Worm (Caenorhabditis elegans) whole organism, young adult: ENCODE results near the gene lgc-23.
A peak's percentile ranks its signal among the peaks of the same experiment; 100 is the strongest.

Source experiments
- B0035.1 ChIP-seq: sonication (generic microtip); optimal IDR thresholded peaks from 2 replicates; lab custom pipeline; 2016; ENCODE audit warnings: missing genetic modification characterization, mild to moderate bottlenecking, missing compliant biosample characterization, missing genotype, missing genetic modification reagents
- B0336.3 ChIP-seq: fragments of 200-800 bp; sonication (Bioruptor generic); IDR thresholded peaks from 2 replicates; pipeline ENCODE4 v1.3.6; 2022; ENCODE audit warnings: missing genetic modification characterization, missing compliant biosample characterization
- C17E4.6 ChIP-seq: fragments of 200-800 bp; sonication (Bioruptor generic); IDR thresholded peaks from 2 replicates; pipeline ENCODE4 v1.3.6; 2022; ENCODE audit warnings: missing genetic modification reagents, missing genetic modification characterization, missing compliant biosample characterization
- F23B12.7 ChIP-seq: sonication (generic microtip); optimal IDR thresholded peaks from 2 replicates; lab custom pipeline; 2017; ENCODE audit warnings: missing genetic modification characterization, mild to moderate bottlenecking, missing compliant biosample characterization, antibody characterized with exemption, moderate library complexity; ENCODE audit not compliant: insufficient read depth
- F33H1.4 ChIP-seq: fragments of 200-800 bp; sonication (Bioruptor generic); IDR thresholded peaks from 2 replicates; pipeline ENCODE4 v1.3.6; 2022; ENCODE audit warnings: missing genetic modification reagents, missing genetic modification characterization, missing compliant biosample characterization
- F37B4.10 ChIP-seq: fragments of 200-800 bp; sonication (Bioruptor generic); IDR thresholded peaks from 2 replicates; pipeline ENCODE4 v1.3.6; 2022; ENCODE audit warnings: missing genetic modification characterization, missing compliant biosample characterization
- F52B5.7 ChIP-seq: sonication (generic microtip); optimal IDR thresholded peaks from 2 replicates; lab custom pipeline; 2016; ENCODE audit warnings: mild to moderate bottlenecking, missing genetic modification characterization, missing compliant biosample characterization
- F57A8.1 ChIP-seq: fragments of 200-800 bp; sonication (Bioruptor generic); optimal IDR thresholded peaks from 2 replicates; lab custom pipeline; 2018; ENCODE audit warnings: mild to moderate bottlenecking, missing genetic modification characterization, moderate library complexity, missing compliant biosample characterization
- F57C9.4 ChIP-seq: sonication (generic microtip); optimal IDR thresholded peaks from 2 replicates; lab custom pipeline; 2017; ENCODE audit warnings: mild to moderate bottlenecking, missing genetic modification characterization, missing compliant biosample characterization
- K12H6.12 ChIP-seq: fragments of 200-800 bp; sonication (Bioruptor generic); optimal IDR thresholded peaks from 2 replicates; lab custom pipeline; 2018; ENCODE audit warnings: mild to moderate bottlenecking, missing genetic modification characterization, missing compliant biosample characterization
- Y53G8AR.9 ChIP-seq: fragments of 200-800 bp; sonication (Bioruptor generic); conservative IDR thresholded peaks from 2 replicates; pipeline ENCODE4 v1.3.6; 2022; ENCODE audit warnings: missing genetic modification reagents, missing genetic modification characterization, missing compliant biosample characterization
- Y67H2A.10 ChIP-seq: fragments of 200-800 bp; sonication (Bioruptor generic); conservative IDR thresholded peaks from 2 replicates; pipeline ENCODE4 v1.3.6; 2022; ENCODE audit warnings: missing genetic modification reagents, missing genetic modification characterization, missing compliant biosample characterization
- Y95B8A.8 ChIP-seq: fragments of 200-800 bp; sonication (Bioruptor generic); IDR thresholded peaks from 2 replicates; pipeline ENCODE4 v1.3.6; 2022; ENCODE audit warnings: missing genetic modification reagents, missing genetic modification characterization, missing compliant biosample characterization
- ZK185.1 ChIP-seq: sonication (generic microtip); optimal IDR thresholded peaks from 2 replicates; lab custom pipeline; 2016; ENCODE audit warnings: mild to moderate bottlenecking, missing genetic modification characterization, missing compliant biosample characterization; ENCODE audit not compliant: poor library complexity, severe bottlenecking
- akir-1 ChIP-seq: fragments of 200-800 bp; sonication (Bioruptor generic); optimal IDR thresholded peaks from 2 replicates; lab custom pipeline; 2018; ENCODE audit warnings: mild to moderate bottlenecking, missing genetic modification characterization, moderate library complexity, missing compliant biosample characterization
- attf-3 ChIP-seq: fragments of 200-800 bp; sonication (Bioruptor generic); conservative IDR thresholded peaks from 2 replicates; pipeline ENCODE4 v1.3.6; 2022; ENCODE audit warnings: missing genetic modification reagents, missing genetic modification characterization, missing compliant biosample characterization
- ccch-3 ChIP-seq: fragments of 200-800 bp; sonication (Bioruptor generic); optimal IDR thresholded peaks from 2 replicates; lab custom pipeline; 2018; ENCODE audit warnings: mild to moderate bottlenecking, missing genetic modification characterization, missing compliant biosample characterization
- ceh-100 ChIP-seq: fragments of 200-800 bp; sonication (Bioruptor generic); IDR thresholded peaks from 2 replicates; pipeline ENCODE4 v1.3.6; 2022; ENCODE audit warnings: missing genetic modification reagents, missing genetic modification characterization, missing compliant biosample characterization
- ceh-40 ChIP-seq: fragments of 200-800 bp; sonication (Bioruptor generic); IDR thresholded peaks from 2 replicates; pipeline ENCODE4 v1.3.6; 2022; ENCODE audit warnings: missing genetic modification characterization, missing compliant biosample characterization
- dpff-1 ChIP-seq: sonication (generic microtip); optimal IDR thresholded peaks from 2 replicates; lab custom pipeline; 2017; ENCODE audit warnings: mild to moderate bottlenecking, missing genetic modification characterization, missing compliant biosample characterization
- dpl-1 ChIP-seq: fragments of 150-350 bp; optimal IDR thresholded peaks from 2 replicates; lab custom pipeline; 2014; ENCODE audit warnings: missing biosample characterization, missing genetic modification reagents, missing genetic modification characterization
- efl-1 ChIP-seq: fragments of 150-350 bp; optimal IDR thresholded peaks from 2 replicates; lab custom pipeline; 2014; ENCODE audit warnings: missing biosample characterization, missing genetic modification reagents, missing genetic modification characterization
- egl-44 ChIP-seq: fragments of 200-800 bp; sonication (Bioruptor generic); IDR thresholded peaks from 2 replicates; pipeline ENCODE4 v1.3.6; 2022; ENCODE audit warnings: missing genetic modification reagents, missing genetic modification characterization, missing compliant biosample characterization
- fkh-3 ChIP-seq: sonication (generic microtip); optimal IDR thresholded peaks from 2 replicates; lab custom pipeline; 2016; ENCODE audit warnings: mild to moderate bottlenecking, missing genetic modification characterization, missing compliant biosample characterization
- gei-17 ChIP-seq: fragments of 200-800 bp; sonication (Bioruptor generic); optimal IDR thresholded peaks from 2 replicates; lab custom pipeline; 2018; ENCODE audit warnings: mild to moderate bottlenecking, missing genetic modification characterization, missing compliant biosample characterization
- him-1 ChIP-seq: sonication (generic microtip); optimal IDR thresholded peaks from 2 replicates; lab custom pipeline; 2016; ENCODE audit warnings: missing genotype, missing genetic modification reagents, missing genetic modification characterization, missing compliant biosample characterization
- hmg-1.2 ChIP-seq: fragments of 200-800 bp; sonication (Bioruptor generic); IDR thresholded peaks from 2 replicates; pipeline ENCODE4 v1.3.6; 2022; ENCODE audit warnings: missing genetic modification reagents, missing genetic modification characterization, missing compliant biosample characterization
- hrde-1 ChIP-seq: sonication (generic microtip); optimal IDR thresholded peaks from 2 replicates; lab custom pipeline; 2016; ENCODE audit warnings: missing genetic modification characterization, mild to moderate bottlenecking, missing compliant biosample characterization, moderate library complexity, missing genotype, missing genetic modification reagents, borderline replicate concordance
- hsf-1 ChIP-seq: fragments of 200-800 bp; sonication (Bioruptor generic); IDR thresholded peaks from 2 replicates; pipeline ENCODE4 v1.3.6; 2022; ENCODE audit warnings: missing genetic modification reagents, missing genetic modification characterization, missing compliant biosample characterization
- lag-1 ChIP-seq: fragments of 200-800 bp; sonication (Bioruptor generic); IDR thresholded peaks from 2 replicates; pipeline ENCODE4 v1.3.6; 2022; ENCODE audit warnings: missing genetic modification reagents, missing genetic modification characterization, missing compliant biosample characterization
- lin-26 ChIP-seq: fragments of 200-800 bp; sonication (Bioruptor generic); IDR thresholded peaks from 2 replicates; pipeline ENCODE4 v1.3.6; 2022; ENCODE audit warnings: missing genetic modification reagents, missing genetic modification characterization, missing compliant biosample characterization
- lsl-1 ChIP-seq: fragments of 200-800 bp; sonication (Bioruptor generic); optimal IDR thresholded peaks from 2 replicates; lab custom pipeline; 2018; ENCODE audit warnings: mild to moderate bottlenecking, missing genetic modification characterization, moderate library complexity, missing compliant biosample characterization
- madf-10 ChIP-seq: sonication (generic microtip); optimal IDR thresholded peaks from 2 replicates; lab custom pipeline; 2016; ENCODE audit warnings: mild to moderate bottlenecking, missing genetic modification characterization, missing compliant biosample characterization
- madf-8 ChIP-seq: fragments of 200-800 bp; sonication (Bioruptor generic); conservative IDR thresholded peaks from 2 replicates; pipeline ENCODE4 v1.3.6; 2022; ENCODE audit warnings: missing genetic modification reagents, missing genetic modification characterization, missing compliant biosample characterization
- mel-28 ChIP-seq: sonication (generic microtip); optimal IDR thresholded peaks from 2 replicates; lab custom pipeline; 2016; ENCODE audit warnings: borderline replicate concordance, mild to moderate bottlenecking, missing genetic modification characterization, missing compliant biosample characterization
- mxl-1 ChIP-seq: sonication (generic microtip); optimal IDR thresholded peaks from 2 replicates; lab custom pipeline; 2016; ENCODE audit warnings: missing genetic modification characterization, missing compliant biosample characterization
- nfya-2 ChIP-seq: fragments of 200-800 bp; sonication (Bioruptor generic); IDR thresholded peaks from 2 replicates; pipeline ENCODE4 v1.3.6; 2022; ENCODE audit warnings: missing genetic modification reagents, missing genetic modification characterization, missing compliant biosample characterization
- nfyb-1 ChIP-seq: fragments of 200-800 bp; sonication (Bioruptor generic); IDR thresholded peaks from 2 replicates; pipeline ENCODE4 v1.3.6; 2022; ENCODE audit warnings: missing genetic modification reagents, missing genetic modification characterization, missing compliant biosample characterization
- nhr-80 ChIP-seq: sonication (generic microtip); optimal IDR thresholded peaks from 2 replicates; lab custom pipeline; 2016; ENCODE audit warnings: missing genetic modification characterization, missing compliant biosample characterization
- pha-4 ChIP-seq: fragments of 150-350 bp; sonication (generic microtip); optimal IDR thresholded peaks from 2 replicates; lab custom pipeline; 2014; ENCODE audit warnings: missing biosample characterization, missing genetic modification reagents, missing genetic modification characterization
- rcor-1 ChIP-seq: fragments of 200-800 bp; sonication (Bioruptor generic); IDR thresholded peaks from 2 replicates; pipeline ENCODE4 v1.3.6; 2022; ENCODE audit warnings: missing genetic modification reagents, missing genetic modification characterization, missing compliant biosample characterization
- repo-1 ChIP-seq: sonication (generic microtip); optimal IDR thresholded peaks from 2 replicates; lab custom pipeline; 2017; ENCODE audit warnings: mild to moderate bottlenecking, missing genetic modification characterization, missing compliant biosample characterization
- sea-2 ChIP-seq: fragments of 200-800 bp; sonication (Bioruptor generic); IDR thresholded peaks from 2 replicates; pipeline ENCODE4 v1.3.6; 2022; ENCODE audit warnings: missing genetic modification characterization, missing compliant biosample characterization
- snpc-4 ChIP-seq, 5 experiments: fragments of 150-350 bp in 1 of 5; sonication (generic microtip) in 4 of 5; optimal IDR thresholded peaks; 2 replicates each; lab custom pipeline; 2014 to 2018; ENCODE audit warnings: missing genetic modification characterization in 5 of 5, missing biosample characterization in 3 of 5, antibody characterized with exemption in 2 of 5, mild to moderate bottlenecking in 2 of 5, missing compliant biosample characterization in 2 of 5, missing genotype in 2 of 5, moderate library complexity in 2 of 5, missing genetic modification reagents in 1 of 5
- somi-1 ChIP-seq: fragments of 200-800 bp; sonication (Bioruptor generic); optimal IDR thresholded peaks from 2 replicates; lab custom pipeline; 2018; ENCODE audit warnings: mild to moderate bottlenecking, missing genetic modification characterization, missing compliant biosample characterization
- tbp1 ChIP-seq: fragments of 200-800 bp; sonication (Bioruptor generic); optimal IDR thresholded peaks from 2 replicates; lab custom pipeline; 2018; ENCODE audit warnings: mild to moderate bottlenecking, missing genetic modification characterization, missing compliant biosample characterization
- unc-130 ChIP-seq: sonication (generic microtip); optimal IDR thresholded peaks from 2 replicates; lab custom pipeline; 2016; ENCODE audit warnings: missing genetic modification reagents, missing genetic modification characterization, missing compliant biosample characterization
- ztf-22 ChIP-seq: fragments of 200-800 bp; sonication (Bioruptor generic); optimal IDR thresholded peaks from 2 replicates; lab custom pipeline; 2018; ENCODE audit warnings: mild to moderate bottlenecking, missing genetic modification characterization, moderate library complexity, missing compliant biosample characterization

Gene lgc-23

DNA sequence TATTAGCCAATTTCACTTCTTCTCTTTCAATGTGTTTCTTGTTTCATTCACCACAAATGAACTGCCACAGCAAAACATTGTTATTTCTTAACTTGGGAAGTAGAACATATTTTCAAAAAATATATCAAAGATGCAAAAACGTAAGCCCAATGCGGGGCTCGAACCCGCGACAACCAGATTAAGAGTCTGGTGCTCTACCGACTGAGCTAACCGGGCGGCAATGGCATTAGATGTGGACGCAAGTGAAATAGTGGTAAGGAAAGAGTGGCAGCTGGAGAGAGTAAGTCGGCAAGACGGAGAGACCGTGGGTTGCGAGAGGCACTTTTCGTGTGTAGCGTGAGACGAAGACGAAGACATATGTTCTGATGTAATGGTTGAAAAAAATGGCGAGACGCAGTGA is 41.0 kb downstream of the lgc-23 start:
- TF ChIP-seq F57A8.1 (GFP tag; lab: Kevin White, UChicago): no peak
- no peak for TF ChIP-seq B0336.3 (GFP tag; lab: Robert Waterston, UW)
- TF ChIP-seq tbp1 (GFP tag; lab: Kevin White, UChicago): peak; percentile 99
- TF ChIP-seq Y95B8A.8: peak; percentile 70; the same call in 1 of the 2 replicates
- peak; percentile 91 for TF ChIP-seq fkh-3 (tag; lab: Kevin White, UChicago)
- TF ChIP-seq repo-1 (tag; lab: Kevin White, UChicago): peak; percentile 82
- peak; percentile 21 for TF ChIP-seq dpl-1 (GFP tag; lab: Kevin White, UChicago)
- peak; percentile 46 for TF ChIP-seq unc-130
- no peak for TF ChIP-seq snpc-4 (GFP tag; optimal IDR thresholded peaks at IDR 0.05; lab: Kevin White, UChicago)
- peak in 2 of 4 experiments; percentile 75 to 87 for TF ChIP-seq snpc-4 (tag; optimal IDR thresholded peaks at IDR 0.05; lab: Kevin White, UChicago)
- peak; percentile 91 for TF ChIP-seq mxl-1 (tag; lab: Kevin White, UChicago)
- peak; percentile 89 for TF ChIP-seq rcor-1 (GFP tag; lab: Robert Waterston, UW)
- TF ChIP-seq nfyb-1 (GFP tag; lab: Robert Waterston, UW): peak; percentile 93
- peak; percentile 97 for TF ChIP-seq him-1
- TF ChIP-seq ceh-40 (GFP tag; lab: Robert Waterston, UW): peak; percentile 79
- peak; percentile 88 for TF ChIP-seq B0035.1
- no peak for TF ChIP-seq nfya-2 (GFP tag; lab: Robert Waterston, UW)
- peak; percentile 89 for TF ChIP-seq hmg-1.2
- TF ChIP-seq nhr-80 (tag; lab: Kevin White, UChicago): peak; percentile 59
- peak; percentile 40; the same call in 1 of the 2 replicates for TF ChIP-seq attf-3
- TF ChIP-seq lin-26 (GFP tag; lab: Robert Waterston, UW): peak; percentile 99
- TF ChIP-seq C17E4.6 (GFP tag; lab: Robert Waterston, UW): no peak
- no peak for TF ChIP-seq F57C9.4 (tag; lab: Kevin White, UChicago)
- peak; percentile 80 for TF ChIP-seq somi-1 (GFP tag; lab: Kevin White, UChicago)
- TF ChIP-seq akir-1 (GFP tag; lab: Kevin White, UChicago): peak; percentile 35
- TF ChIP-seq efl-1: peak; percentile 8
- no peak for TF ChIP-seq lsl-1 (GFP tag; lab: Kevin White, UChicago)
- peak; percentile 91 for TF ChIP-seq egl-44 (GFP tag; lab: Robert Waterston, UW)
- peak; percentile 12 for TF ChIP-seq ccch-3 (GFP tag; lab: Kevin White, UChicago)
- peak; percentile 52 for TF ChIP-seq ceh-100
- peak; percentile 84 for TF ChIP-seq Y53G8AR.9 (GFP tag; lab: Robert Waterston, UW)
- TF ChIP-seq madf-10: peak; percentile 85
- TF ChIP-seq hsf-1 (GFP tag; lab: Robert Waterston, UW): no peak
- TF ChIP-seq F37B4.10 (GFP tag; lab: Robert Waterston, UW): 0 out of 2 replicates have a peak, but pooled peaks have one; percentile 60
- TF ChIP-seq lag-1 (GFP tag; lab: Robert Waterston, UW): no peak
- TF ChIP-seq F52B5.7 (tag; lab: Kevin White, UChicago): peak; percentile 87
- TF ChIP-seq K12H6.12 (tag; lab: Kevin White, UChicago): peak; percentile 79
- TF ChIP-seq gei-17 (GFP tag; lab: Kevin White, UChicago): peak; percentile 84
- peak; percentile 47 for TF ChIP-seq hrde-1 (tag; lab: Kevin White, UChicago)
- peak; percentile 6 for TF ChIP-seq dpff-1
- TF ChIP-seq pha-4 (tag; lab: Kevin White, UChicago): no peak
- peak; percentile 64 for TF ChIP-seq ztf-22 (GFP tag; lab: Kevin White, UChicago)
- TF ChIP-seq F23B12.7 (tag; lab: Kevin White, UChicago): peak; percentile 80
- no peak for TF ChIP-seq F33H1.4 (GFP tag; lab: Robert Waterston, UW)
- TF ChIP-seq ZK185.1 (tag; lab: Kevin White, UChicago): peak; percentile 95
- TF ChIP-seq mel-28: peak; percentile 80
- peak; percentile 85; the same call in 1 of the 2 replicates for TF ChIP-seq sea-2 (GFP tag; lab: Robert Waterston, UW)
- TF ChIP-seq Y67H2A.10: peak; percentile 73
- no peak for TF ChIP-seq madf-8 (GFP tag; lab: Robert Waterston, UW)
